Fruit fly (Drosophila melanogaster): ENCODE results near the gene Nek2.

The Nek2 gene

DNA sequence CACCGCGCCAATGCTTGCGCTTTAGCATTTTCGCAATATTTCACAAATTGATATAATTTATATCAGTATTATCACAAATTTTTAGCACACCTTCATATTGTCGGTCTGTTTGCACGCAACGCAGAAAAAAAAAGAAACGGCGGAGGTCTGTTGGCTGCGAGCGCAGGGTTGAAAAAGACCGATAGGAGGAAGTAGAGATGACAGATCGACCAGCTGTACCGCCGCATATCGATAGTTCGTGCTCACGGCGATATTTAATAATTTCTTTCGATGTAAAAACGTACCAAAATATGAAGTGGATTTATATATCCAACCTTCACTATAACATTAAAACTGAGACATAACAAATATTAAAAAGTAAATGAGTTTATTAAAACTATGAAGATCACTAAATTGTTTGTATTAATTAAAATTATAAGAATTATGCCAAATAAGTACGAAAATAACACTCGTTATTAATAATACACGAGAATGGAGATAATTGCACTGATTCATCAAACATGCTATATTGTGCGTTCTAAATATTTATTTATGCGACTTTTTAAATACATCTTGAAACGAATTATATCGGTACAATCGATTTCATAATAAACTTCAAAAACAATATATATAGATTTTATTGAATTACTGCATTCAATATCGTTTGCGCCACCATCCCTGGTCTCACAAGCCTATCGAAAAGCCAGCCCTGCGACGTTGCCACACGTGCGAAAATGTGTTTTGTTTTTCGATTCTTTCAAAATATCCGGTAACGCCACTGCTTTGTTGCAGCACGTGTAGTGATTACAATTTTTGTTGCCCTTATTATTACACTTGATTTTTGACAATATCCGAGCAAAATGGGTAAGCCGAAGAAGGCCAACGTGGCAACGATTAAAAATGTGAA, 9.9 kb upstream of the Nek2 start, which contains the start of the genes RpS6 and bys (continued):
- TF ChIP-seq lab (GFP tag; optimal IDR thresholded peaks at IDR 0.05): peak; percentile 80
- TF ChIP-seq org-1 (GFP tag; optimal IDR thresholded peaks at IDR 0.05): no peak
- peak; percentile 61; the same call in 1 of the 3 replicates for TF ChIP-seq ase (GFP tag; IDR thresholded peaks at IDR 0.05)
- TF ChIP-seq Sox102F (GFP tag; optimal IDR thresholded peaks at IDR 0.05): no peak
- no peak for TF ChIP-seq pan (optimal IDR thresholded peaks at IDR 0.05)
- peak in 1 of 2 experiments; percentile 65 for TF ChIP-seq pan (GFP tag; optimal IDR thresholded peaks at IDR 0.05 in 1 of 2, IDR thresholded peaks at IDR 0.05 in 1 of 2)
- TF ChIP-seq Meics (GFP tag; optimal IDR thresholded peaks at IDR 0.05): peak; percentile 66
- peak; percentile 38 for TF ChIP-seq ind (GFP tag; optimal IDR thresholded peaks at IDR 0.05)
- TF ChIP-seq PHDP (tag; optimal IDR thresholded peaks at IDR 0.05): peak; percentile 36
- no peak for TF ChIP-seq Dek (tag; optimal IDR thresholded peaks at IDR 0.05)
- peak; percentile 21 for TF ChIP-seq Sin3A (optimal IDR thresholded peaks at IDR 0.05)
- TF ChIP-seq CG10366 (GFP tag; IDR thresholded peaks at IDR 0.05): peak; percentile 53
- peak; percentile 16 for TF ChIP-seq CG10147 (GFP tag; optimal IDR thresholded peaks at IDR 0.05)
- peak; percentile 46 for TF ChIP-seq CrebB (tag; optimal IDR thresholded peaks at IDR 0.05)
- peak; percentile 78 for TF ChIP-seq Sry-δ (GFP tag; optimal IDR thresholded peaks at IDR 0.05)
- TF ChIP-seq CG3847 (GFP tag; IDR thresholded peaks at IDR 0.05): peak; percentile 38; the same call in 1 of the 2 replicates
- TF ChIP-seq CG17359 (tag; optimal IDR thresholded peaks at IDR 0.05): peak; percentile 14
- peak; percentile 40 for TF ChIP-seq B-H2 (GFP tag; optimal IDR thresholded peaks at IDR 0.05)
- peak; percentile 61 for TF ChIP-seq scrt (GFP tag; optimal IDR thresholded peaks at IDR 0.05)
- peak; percentile 3 for TF ChIP-seq CG8924 (tag; optimal IDR thresholded peaks at IDR 0.05)
- peak; percentile 2 for TF ChIP-seq CG7745 (tag; optimal IDR thresholded peaks at IDR 0.05)
- TF ChIP-seq GATAe (GFP tag; conservative IDR thresholded peaks at IDR 0.05): no peak
- peak; percentile 16 for TF ChIP-seq Sry-β (GFP tag; optimal IDR thresholded peaks at IDR 0.05)
- peak; percentile 34 for TF ChIP-seq CG7271 (tag; optimal IDR thresholded peaks at IDR 0.05)
- no peak for TF ChIP-seq crc (GFP tag; optimal IDR thresholded peaks at IDR 0.05)
- no peak for TF ChIP-seq CG32767 (GFP tag; IDR thresholded peaks at IDR 0.05)
- TF ChIP-seq ap (GFP tag; IDR thresholded peaks at IDR 0.05): no peak
- TF ChIP-seq dimm (GFP tag; IDR thresholded peaks at IDR 0.05): no peak
- no peak for TF ChIP-seq Hey (tag; optimal IDR thresholded peaks at IDR 0.05)
- peak; percentile 36 for TF ChIP-seq Hr3 (GFP tag; optimal IDR thresholded peaks at IDR 0.05)
- peak; percentile 74 for TF ChIP-seq CG9727 (GFP tag; optimal IDR thresholded peaks at IDR 0.05)
- TF ChIP-seq gt (GFP tag; IDR thresholded peaks at IDR 0.05): no peak
- peak; percentile 42; the same call in 1 of the 3 replicates for TF ChIP-seq ken (GFP tag; IDR thresholded peaks at IDR 0.05)
- TF ChIP-seq YL-1 (GFP tag; optimal IDR thresholded peaks at IDR 0.05): peak; percentile 63
- TF ChIP-seq CG10565 (GFP tag; optimal IDR thresholded peaks at IDR 0.05): no peak
- TF ChIP-seq hb (GFP tag; IDR thresholded peaks at IDR 0.05; ENCODE audit: partially characterized antibody): peak; percentile 78
- TF ChIP-seq CG30431 (GFP tag; optimal IDR thresholded peaks at IDR 0.05): no peak
- no peak for TF ChIP-seq Bdp1 (GFP tag; optimal IDR thresholded peaks at IDR 0.05)
- TF ChIP-seq Hand (GFP tag; optimal IDR thresholded peaks at IDR 0.05): no peak
- TF ChIP-seq slp2 (GFP tag; optimal IDR thresholded peaks at IDR 0.05): peak; percentile 7
- peak; percentile 65 for TF ChIP-seq CG12659 (GFP tag; optimal IDR thresholded peaks at IDR 0.05)
- TF ChIP-seq CG18619 (GFP tag; optimal IDR thresholded peaks at IDR 0.05): peak; percentile 52
- TF ChIP-seq az2 (GFP tag; optimal IDR thresholded peaks at IDR 0.05): peak; percentile 29
- no peak for TF ChIP-seq CG4854 (GFP tag; optimal IDR thresholded peaks at IDR 0.05)
- peak; percentile 54 for TF ChIP-seq Xbp1 (GFP tag; optimal IDR thresholded peaks at IDR 0.05)
- peak; percentile 79; the same call in 1 of the 3 replicates for TF ChIP-seq CG2199 (GFP tag; IDR thresholded peaks at IDR 0.05)
- no peak for TF ChIP-seq Deaf1 (tag; optimal IDR thresholded peaks at IDR 0.05)
- TF ChIP-seq gcm2 (GFP tag; optimal IDR thresholded peaks at IDR 0.05): no peak
- no peak for TF ChIP-seq crol (GFP tag; IDR thresholded peaks at IDR 0.05)

Data from whole organism, embryonic.